Worm (Caenorhabditis elegans) whole organism, L4/young adult: ENCODE data around the gene ZK470.14.
A peak's percentile ranks its signal among the peaks of the same experiment; 100 is the strongest.

Source experiments
- W03F9.2 ChIP-seq: fragments of 150-350 bp; optimal IDR thresholded peaks from 2 replicates; lab custom pipeline; 2014; ENCODE audit warnings: missing biosample characterization, missing genetic modification characterization
- dao-5 ChIP-seq: sonication (generic microtip); optimal IDR thresholded peaks from 2 replicates; lab custom pipeline; 2016; ENCODE audit warnings: missing genotype, missing genetic modification characterization, moderate library complexity, missing compliant biosample characterization
- him-1 ChIP-seq: sonication (generic microtip); optimal IDR thresholded peaks from 2 replicates; lab custom pipeline; 2016; ENCODE audit warnings: missing genotype, missing genetic modification reagents, missing genetic modification characterization, missing compliant biosample characterization

Gene ZK470.14

ce11 chrX:4147600-4148448 lies 19.4 kb upstream of the ZK470.14 start:
- no peak for TF ChIP-seq dao-5 (tag; lab: Kevin White, UChicago)
- TF ChIP-seq W03F9.2 (tag; lab: Kevin White, UChicago) = peak; percentile 14
- TF ChIP-seq him-1 = peak; percentile 20

ce11 chrX:4148449-4149031 lies 18.7 kb upstream of the ZK470.14 start:
- TF ChIP-seq dao-5 (tag; lab: Kevin White, UChicago) (no peak), him-1 (no peak), W03F9.2 (tag; lab: Kevin White, UChicago) (no peak)

- TF ChIP-seq him-1 (peak; percentile 35), W03F9.2 (tag; lab: Kevin White, UChicago) (no peak)
Measured at ce11 chrX:4151206-4151605, 16.0 kb upstream of the ZK470.14 start.

ce11 chrX:4153343-4153742 lies 13.9 kb upstream of the ZK470.14 start, which contains the start of gene nck-1:
nck-1 (minus strand) TSS chrX:4153443.
- TF ChIP-seq him-1 (no peak), dao-5 (tag; lab: Kevin White, UChicago) (no peak), W03F9.2 (tag; lab: Kevin White, UChicago) (no peak)

ce11 chrX:4154784-4155183 lies 12.5 kb upstream of the ZK470.14 start:
- TF ChIP-seq him-1 (no peak), dao-5 (tag; lab: Kevin White, UChicago) (no peak), W03F9.2 (tag; lab: Kevin White, UChicago) (no peak)

ce11 chrX:4157896-4158295 lies 9.4 kb upstream of the ZK470.14 start:
- no peak for TF ChIP-seq him-1
- no peak for TF ChIP-seq dao-5 (tag; lab: Kevin White, UChicago)
- no peak for TF ChIP-seq W03F9.2 (tag; lab: Kevin White, UChicago)

ce11 chrX:4159185-4159871 lies 7.9 kb upstream of the ZK470.14 start:
- TF ChIP-seq W03F9.2 (tag; lab: Kevin White, UChicago) = no peak
- TF ChIP-seq dao-5 (tag; lab: Kevin White, UChicago) = no peak
- TF ChIP-seq him-1 = no peak

ce11 chrX:4159929-4160328 lies 7.3 kb upstream of the ZK470.14 start:
- no peak for TF ChIP-seq dao-5 (tag; lab: Kevin White, UChicago)
- no peak for TF ChIP-seq W03F9.2 (tag; lab: Kevin White, UChicago)
- no peak for TF ChIP-seq him-1

- no peak for TF ChIP-seq dao-5 (tag; lab: Kevin White, UChicago)
- no peak for TF ChIP-seq him-1
- TF ChIP-seq W03F9.2 (tag; lab: Kevin White, UChicago) = no peak
Measured at ce11 chrX:4161938-4162337, 5.3 kb upstream of the ZK470.14 start.

ce11 chrX:4163391-4163790 lies 3.9 kb upstream of the ZK470.14 start, which contains the start of gene ZK470.1:
ZK470.1 (plus strand) TSS chrX:4163691.
- TF ChIP-seq him-1 (no peak), W03F9.2 (tag; lab: Kevin White, UChicago) (no peak), dao-5 (tag; lab: Kevin White, UChicago) (no peak)

ce11 chrX:4177394-4177793 lies 10.1 kb downstream of the ZK470.14 start, which contains the start of gene ZK470.6:
ZK470.6 (minus strand) TSS chrX:4177494.
- no peak for TF ChIP-seq dao-5 (tag; lab: Kevin White, UChicago)
- TF ChIP-seq W03F9.2 (tag; lab: Kevin White, UChicago) = no peak
- no peak for TF ChIP-seq him-1

- TF ChIP-seq him-1 = no peak
- TF ChIP-seq dao-5 (tag; lab: Kevin White, UChicago) = no peak
- TF ChIP-seq W03F9.2 (tag; lab: Kevin White, UChicago) = no peak
Measured at ce11 chrX:4186656-4187055, 19.4 kb downstream of the ZK470.14 start, which contains the start of gene mrp-6. mrp-6 (minus strand) TSS chrX:4186756.

ce11 chrX:4190537-4191144 lies 23.4 kb downstream of the ZK470.14 start, which contains the start of gene vha-12:
vha-12 (plus strand) TSS chrX:4191094.
- TF ChIP-seq W03F9.2 (tag; lab: Kevin White, UChicago) = peak; percentile 79
- TF ChIP-seq him-1 = peak; percentile 18
- TF ChIP-seq dao-5 (tag; lab: Kevin White, UChicago) = no peak
